Fruit fly (Drosophila melanogaster): ENCODE measurements around the gene Tengl2.

The Tengl2 gene

dm6 chr2L:2198613-2199432, 40.4 kb downstream of the Tengl2 start (continued):
- TF ChIP-seq CG6276 (GFP tag; optimal IDR thresholded peaks at IDR 0.05) (peak; percentile 96), esn (GFP tag; optimal IDR thresholded peaks at IDR 0.05) (peak; percentile 99), CG10631 (GFP tag; optimal IDR thresholded peaks at IDR 0.05) (peak; percentile 99), CG6854 (GFP tag; optimal IDR thresholded peaks at IDR 0.05) (peak; percentile 95), topi (GFP tag; optimal IDR thresholded peaks at IDR 0.05) (peak; percentile 99), svp (GFP tag) (peak; percentile 99), CG34406 (GFP tag; optimal IDR thresholded peaks at IDR 0.05) (peak; percentile 98), CG3032 (tag; optimal IDR thresholded peaks at IDR 0.05) (peak; percentile 97), Gug (GFP tag; IDR thresholded peaks at IDR 0.05) (no peak), fd85E (GFP tag; optimal IDR thresholded peaks at IDR 0.05) (peak; percentile 92), CG6792 (GFP tag; optimal IDR thresholded peaks at IDR 0.05) (peak; percentile 98), Smox (GFP tag; optimal IDR thresholded peaks at IDR 0.05) (peak; percentile 99), eg (GFP tag; IDR thresholded peaks at IDR 0.05) (no peak), achi (GFP tag; optimal IDR thresholded peaks at IDR 0.05) (peak; percentile 97), Hr39 (GFP tag; optimal IDR thresholded peaks at IDR 0.05) (peak; percentile 99), CG8119 (GFP tag; IDR thresholded peaks at IDR 0.05) (no peak), Hr4 (GFP tag; optimal IDR thresholded peaks at IDR 0.05) (peak; percentile 98), net (GFP tag; optimal IDR thresholded peaks at IDR 0.05) (peak; percentile 97), CG6808 (GFP tag; optimal IDR thresholded peaks at IDR 0.05) (peak; percentile 94), CG31627 (GFP tag; optimal IDR thresholded peaks at IDR 0.05) (peak; percentile 99), CG32006 (GFP tag; optimal IDR thresholded peaks at IDR 0.05) (peak; percentile 98)

DNA sequence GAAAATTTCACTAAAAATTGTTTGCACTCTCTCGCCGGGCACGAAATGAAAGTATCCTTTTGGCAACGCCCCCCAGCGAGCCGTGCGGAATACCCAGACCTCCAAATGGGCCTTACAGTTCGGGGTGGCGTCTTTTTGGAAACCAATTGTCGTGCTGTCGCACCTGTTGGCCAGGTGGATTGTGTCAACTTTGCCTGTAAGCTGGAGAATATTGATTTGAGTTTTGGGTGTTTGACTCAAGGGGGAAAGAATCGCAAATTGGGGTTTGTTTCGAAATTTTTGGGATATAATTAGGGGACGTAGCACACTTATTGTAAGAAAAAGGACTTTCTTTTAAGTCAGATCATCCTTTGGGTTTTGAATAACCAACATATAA, 41.1 kb downstream of the Tengl2 start:
- TF ChIP-seq Gug (GFP tag; IDR thresholded peaks at IDR 0.05) (no peak), esn (GFP tag; optimal IDR thresholded peaks at IDR 0.05) (peak; percentile 3), Ets21C (GFP tag; optimal IDR thresholded peaks at IDR 0.05) (no peak), Ets96B (tag; optimal IDR thresholded peaks at IDR 0.05) (no peak), Sox15 (GFP tag; optimal IDR thresholded peaks at IDR 0.05) (no peak), Hr38 (GFP tag; optimal IDR thresholded peaks at IDR 0.05) (no peak), CG8632 (GFP tag; optimal IDR thresholded peaks at IDR 0.05) (no peak)

- TF ChIP-seq Sox14 (GFP tag; optimal IDR thresholded peaks at IDR 0.05) (no peak), CG6276 (GFP tag; optimal IDR thresholded peaks at IDR 0.05) (peak; percentile 48), CG10631 (GFP tag; optimal IDR thresholded peaks at IDR 0.05) (peak; percentile 26), fkh (GFP tag; optimal IDR thresholded peaks at IDR 0.05) (peak; percentile 61), acj6 (GFP tag; optimal IDR thresholded peaks at IDR 0.05) (no peak), CG32006 (GFP tag; optimal IDR thresholded peaks at IDR 0.05) (peak; percentile 3), CG11762 (GFP tag; optimal IDR thresholded peaks at IDR 0.05; ENCODE audit: insufficient read depth) (no peak), Hr4 (GFP tag; optimal IDR thresholded peaks at IDR 0.05) (no peak), CG8632 (GFP tag; optimal IDR thresholded peaks at IDR 0.05) (peak; percentile 33), net (GFP tag; optimal IDR thresholded peaks at IDR 0.05) (no peak), achi (GFP tag; optimal IDR thresholded peaks at IDR 0.05) (peak; percentile 22), Gug (GFP tag; IDR thresholded peaks at IDR 0.05) (no peak), salr (GFP tag; optimal IDR thresholded peaks at IDR 0.05) (peak in 1 of 2 experiments; percentile 36), fd59A (GFP tag; optimal IDR thresholded peaks at IDR 0.05) (peak; percentile 10)
Measured at dm6 chr2L:2197475-2198118, 41.6 kb downstream of the Tengl2 start, which contains the start of gene COX7AL2. TSS of gene COX7AL2 (minus strand) at chr2L:2197912.

All from whole organism, prepupa.